Fruit fly (Drosophila melanogaster): ENCODE data around the gene CG4887.

Gene CG4887

DNA sequence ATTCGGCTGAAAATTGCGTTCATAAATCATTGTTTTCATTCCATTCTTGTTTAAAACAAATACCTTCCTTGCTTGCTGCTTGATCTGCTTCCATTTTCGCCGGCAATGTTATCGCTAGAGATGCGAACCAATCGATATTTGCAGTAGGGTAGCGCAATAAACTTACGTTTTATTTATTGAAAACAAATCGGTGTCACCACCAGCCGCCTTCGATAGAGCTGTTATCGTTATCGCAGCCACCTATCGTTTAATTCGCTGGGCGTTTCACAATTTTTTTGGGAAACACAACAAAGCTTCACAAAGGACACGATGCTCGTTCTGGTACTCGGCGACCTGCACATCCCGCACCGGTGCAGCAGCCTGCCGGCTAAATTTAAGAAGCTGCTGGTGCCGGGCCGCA is 22.3 kb upstream of the CG4887 start, which contains the start of the genes Tfb4 and Vps29 (continued):
- peak; percentile 98 for TF ChIP-seq nerfin-2 (GFP tag; IDR thresholded peaks at IDR 0.05; ENCODE audit: partially characterized antibody)
- peak; percentile 49 for TF ChIP-seq Chrac-16 (GFP tag; optimal IDR thresholded peaks at IDR 0.05)
- no peak for TF ChIP-seq Sry-β (GFP tag; optimal IDR thresholded peaks at IDR 0.05)
- TF ChIP-seq CG13424 (tag; optimal IDR thresholded peaks at IDR 0.05): peak; percentile 36
- no peak for TF ChIP-seq CG11093 (GFP tag; IDR thresholded peaks at IDR 0.05)
- TF ChIP-seq ERR (GFP tag; optimal IDR thresholded peaks at IDR 0.05): peak; percentile 9
- TF ChIP-seq B-H2 (GFP tag; optimal IDR thresholded peaks at IDR 0.05): peak; percentile 56
- TF ChIP-seq CG14014 (GFP tag; IDR thresholded peaks at IDR 0.05): peak; percentile 23; the same call in 1 of the 2 replicates
- TF ChIP-seq CG11695 (GFP tag; IDR thresholded peaks at IDR 0.05): 0 out of 3 replicates have a peak, but pooled peaks have one; percentile 12
- TF ChIP-seq dpn (GFP tag; optimal IDR thresholded peaks at IDR 0.05): peak; percentile 28 to 73
- peak; percentile 56 for TF ChIP-seq HmgZ (tag; optimal IDR thresholded peaks at IDR 0.05)
- no peak for TF ChIP-seq CG5180 (GFP tag; optimal IDR thresholded peaks at IDR 0.05)
- TF ChIP-seq Ssrp (tag; optimal IDR thresholded peaks at IDR 0.05): no peak
- no peak for TF ChIP-seq lov (optimal IDR thresholded peaks at IDR 0.05)
- peak; percentile 66; the same call in 1 of the 3 replicates for TF ChIP-seq lov (GFP tag; IDR thresholded peaks at IDR 0.05)
- no peak for TF ChIP-seq Mad (GFP tag; optimal IDR thresholded peaks at IDR 0.05)
- no peak for TF ChIP-seq CG30020 (tag; optimal IDR thresholded peaks at IDR 0.05)
- peak; percentile 55 for TF ChIP-seq chn (GFP tag; optimal IDR thresholded peaks at IDR 0.05)
- TF ChIP-seq CG12769 (tag; optimal IDR thresholded peaks at IDR 0.05): no peak
- TF ChIP-seq C15 (GFP tag; IDR thresholded peaks at IDR 0.05): no peak
- TF ChIP-seq CG5245 (GFP tag; optimal IDR thresholded peaks at IDR 0.05): peak; percentile 5
- TF ChIP-seq row (GFP tag; IDR thresholded peaks at IDR 0.05): peak; percentile 65
- TF ChIP-seq CG1529 (GFP tag; optimal IDR thresholded peaks at IDR 0.05): no peak
- peak; percentile 73 for TF ChIP-seq mam (GFP tag; optimal IDR thresholded peaks at IDR 0.05)
- TF ChIP-seq pb (GFP tag; optimal IDR thresholded peaks at IDR 0.05): no peak
- TF ChIP-seq HLHmδ (GFP tag; optimal IDR thresholded peaks at IDR 0.05): no peak
- peak; percentile 21 for TF ChIP-seq gcm (GFP tag; optimal IDR thresholded peaks at IDR 0.05)
- peak; percentile 19; the same call in 1 of the 2 replicates for TF ChIP-seq CG42726 (GFP tag; IDR thresholded peaks at IDR 0.05; ENCODE audit: partially characterized antibody)
- TF ChIP-seq CG2120 (GFP tag; optimal IDR thresholded peaks at IDR 0.05): peak; percentile 81
- peak; percentile 89 for TF ChIP-seq sna (GFP tag; IDR thresholded peaks at IDR 0.05; ENCODE audit: partially characterized antibody)
- TF ChIP-seq YL-1 (GFP tag; optimal IDR thresholded peaks at IDR 0.05): peak; percentile 2
- TF ChIP-seq CG43689 (GFP tag; IDR thresholded peaks at IDR 0.05): no peak
- TF ChIP-seq Atf6 (GFP tag; IDR thresholded peaks at IDR 0.05): peak; percentile 54; the same call in 1 of the 2 replicates
- TF ChIP-seq az2 (GFP tag; optimal IDR thresholded peaks at IDR 0.05): peak; percentile 26
- TF ChIP-seq CG17829 (tag; optimal IDR thresholded peaks at IDR 0.05): peak; percentile 60
- peak; percentile 87 for TF ChIP-seq CG9932 (GFP tag; IDR thresholded peaks at IDR 0.05)
- peak; percentile 21 for TF ChIP-seq CG4820 (GFP tag; optimal IDR thresholded peaks at IDR 0.05)
- TF ChIP-seq dmrt11E (tag; optimal IDR thresholded peaks at IDR 0.05): peak; percentile 11
- TF ChIP-seq CG10979 (tag; optimal IDR thresholded peaks at IDR 0.05): peak; percentile 35
- no peak for TF ChIP-seq ssp (GFP tag; IDR thresholded peaks at IDR 0.05)
- TF ChIP-seq Sry-δ (GFP tag; optimal IDR thresholded peaks at IDR 0.05): peak; percentile 94
- peak; percentile 97 for TF ChIP-seq Med (GFP tag)
- peak; percentile 56 for TF ChIP-seq CG7786 (GFP tag; optimal IDR thresholded peaks at IDR 0.05)
- TF ChIP-seq Poxn (GFP tag; IDR thresholded peaks at IDR 0.05): no peak
- peak; percentile 66 for TF ChIP-seq BEAF-32 (GFP tag; optimal IDR thresholded peaks at IDR 0.05)
- TF ChIP-seq CG2116 (GFP tag; optimal IDR thresholded peaks at IDR 0.05): peak; percentile 69
- TF ChIP-seq NFAT (GFP tag; IDR thresholded peaks at IDR 0.05): peak; percentile 66; the same call in 1 of the 2 replicates
- peak; percentile 12 for TF ChIP-seq CG12942 (GFP tag; optimal IDR thresholded peaks at IDR 0.05)
- peak; percentile 63 for TF ChIP-seq Antp (GFP tag; optimal IDR thresholded peaks at IDR 0.05)
- no peak for TF ChIP-seq CG8765 (GFP tag; IDR thresholded peaks at IDR 0.05)
- no peak for TF ChIP-seq CG8944 (GFP tag; optimal IDR thresholded peaks at IDR 0.05)
